Fruit fly (Drosophila melanogaster) whole organism, prepupa: ENCODE results near the gene Grip71.

ENCODE experiments used
- CG10631 ChIP-seq: fragments of 200-800 bp; sonication (Bioruptor generic); optimal IDR thresholded peaks from 2 replicates; lab custom pipeline; 2016; ENCODE audit warnings: missing biosample characterization, missing genetic modification characterization
- CG10669 ChIP-seq: fragments of 200-800 bp; sonication (Bioruptor generic); optimal IDR thresholded peaks from 3 replicates; lab custom pipeline; 2018; ENCODE audit warnings: missing biosample characterization, mild to moderate bottlenecking, missing genetic modification characterization, moderate library complexity
- CG11762 ChIP-seq: fragments of 200-800 bp; sonication (Bioruptor generic); optimal IDR thresholded peaks from 3 replicates; lab custom pipeline; 2016; ENCODE audit warnings: missing biosample characterization, missing genetic modification characterization; ENCODE audit not compliant: insufficient read depth
- CG11902 ChIP-seq: fragments of 200-800 bp; sonication (Bioruptor generic); optimal IDR thresholded peaks from 3 replicates; lab custom pipeline; 2016; ENCODE audit warnings: missing biosample characterization, missing genetic modification characterization
- CG15336 ChIP-seq: fragments of 200-800 bp; sonication (Bioruptor generic); IDR thresholded peaks from 2 replicates; pipeline ENCODE4 v1.3.6; 2022; ENCODE audit warnings: missing biosample characterization, missing genetic modification characterization
- CG1621 ChIP-seq: fragments of 200-800 bp; sonication (Bioruptor generic); optimal IDR thresholded peaks from 3 replicates; lab custom pipeline; 2018; ENCODE audit warnings: missing biosample characterization, mild to moderate bottlenecking, missing genetic modification characterization
- CG16779 ChIP-seq: fragments of 200-800 bp; sonication (Bioruptor generic); optimal IDR thresholded peaks from 3 replicates; lab custom pipeline; 2017; ENCODE audit warnings: missing biosample characterization, mild to moderate bottlenecking, missing genetic modification characterization
- CG3032 ChIP-seq: fragments of 200-800 bp; optimal IDR thresholded peaks from 2 replicates; lab custom pipeline; 2019; ENCODE audit warnings: missing biosample characterization, mild to moderate bottlenecking, missing genetic modification characterization, moderate library complexity
- CG31627 ChIP-seq: fragments of 200-800 bp; sonication (Bioruptor generic); optimal IDR thresholded peaks from 3 replicates; lab custom pipeline; 2016; ENCODE audit warnings: missing biosample characterization, missing genetic modification characterization
- CG32006 ChIP-seq: fragments of 200-800 bp; sonication (Bioruptor generic); optimal IDR thresholded peaks from 3 replicates; lab custom pipeline; 2017; ENCODE audit warnings: missing biosample characterization, mild to moderate bottlenecking, missing genetic modification characterization
- CG34406 ChIP-seq: fragments of 200-800 bp; sonication (Bioruptor generic); optimal IDR thresholded peaks from 3 replicates; lab custom pipeline; 2016; ENCODE audit warnings: missing biosample characterization, missing genetic modification characterization
- CG3919 ChIP-seq: fragments of 200-800 bp; sonication (Bioruptor generic); optimal IDR thresholded peaks from 3 replicates; lab custom pipeline; 2016; ENCODE audit warnings: missing biosample characterization, missing genetic modification characterization
- CG4318 ChIP-seq: fragments of 200-800 bp; sonication (Bioruptor generic); optimal IDR thresholded peaks from 3 replicates; lab custom pipeline; 2017; ENCODE audit warnings: missing biosample characterization, mild to moderate bottlenecking, missing genetic modification characterization
- CG6163 ChIP-seq: fragments of 200-800 bp; sonication (Bioruptor generic); IDR thresholded peaks from 3 replicates; pipeline ENCODE4 v1.3.6; 2022; ENCODE audit warnings: missing biosample characterization, missing genetic modification characterization
- CG6276 ChIP-seq: fragments of 200-800 bp; sonication (Bioruptor generic); optimal IDR thresholded peaks from 2 replicates; lab custom pipeline; 2017; ENCODE audit warnings: missing biosample characterization, mild to moderate bottlenecking, missing genetic modification characterization
- CG6792 ChIP-seq: fragments of 200-800 bp; sonication (Bioruptor generic); optimal IDR thresholded peaks from 3 replicates; lab custom pipeline; 2016; ENCODE audit warnings: missing biosample characterization, missing genetic modification characterization
- CG6808 ChIP-seq: fragments of 200-800 bp; sonication (Bioruptor generic); optimal IDR thresholded peaks from 3 replicates; lab custom pipeline; 2017; ENCODE audit warnings: missing biosample characterization, missing genetic modification characterization, mild to moderate bottlenecking, moderate library complexity, missing genetic modification reagents
- CG8119 ChIP-seq: fragments of 200-800 bp; sonication (Bioruptor generic); IDR thresholded peaks from 3 replicates; pipeline ENCODE4 v1.3.6; 2022; ENCODE audit warnings: missing biosample characterization, missing genetic modification characterization
- CG8319 ChIP-seq: fragments of 200-800 bp; sonication (Bioruptor generic); optimal IDR thresholded peaks from 3 replicates; lab custom pipeline; 2016; ENCODE audit warnings: missing biosample characterization, missing genetic modification characterization
- CG8632 ChIP-seq: fragments of 200-800 bp; sonication (Bioruptor generic); optimal IDR thresholded peaks from 3 replicates; lab custom pipeline; 2016; ENCODE audit warnings: missing biosample characterization, missing genetic modification characterization
- CG9139 ChIP-seq: fragments of 200-800 bp; sonication (Bioruptor generic); optimal IDR thresholded peaks from 3 replicates; lab custom pipeline; 2017; ENCODE audit warnings: missing biosample characterization, mild to moderate bottlenecking, missing genetic modification characterization
- Eip75B ChIP-seq: fragments of 200-800 bp; sonication (Bioruptor generic); optimal IDR thresholded peaks from 3 replicates; lab custom pipeline; 2016; ENCODE audit warnings: missing biosample characterization, missing genetic modification characterization
- Eip78C ChIP-seq: fragments of 200-800 bp; sonication (Bioruptor generic); peaks from one replicate; lab custom pipeline; 2016; ENCODE audit warnings: missing biosample characterization, missing genetic modification characterization
- Eip93F ChIP-seq: fragments of 200-800 bp; sonication (Bioruptor generic); optimal IDR thresholded peaks from 2 replicates; lab custom pipeline; 2016; ENCODE audit warnings: missing biosample characterization, mild to moderate bottlenecking, missing genetic modification characterization
- Ets21C ChIP-seq: fragments of 200-800 bp; sonication (Bioruptor generic); optimal IDR thresholded peaks from 3 replicates; lab custom pipeline; 2016; ENCODE audit warnings: missing biosample characterization, missing genetic modification characterization
- Ets96B ChIP-seq: fragments of 200-800 bp; optimal IDR thresholded peaks from 2 replicates; lab custom pipeline; 2019; ENCODE audit warnings: missing biosample characterization, mild to moderate bottlenecking, missing genetic modification characterization, moderate library complexity
- Gug ChIP-seq: fragments of 200-800 bp; sonication (Bioruptor generic); IDR thresholded peaks from 2 replicates; pipeline ENCODE4 v1.3.6; 2022; ENCODE audit warnings: missing biosample characterization, missing genetic modification characterization
- Hr38 ChIP-seq: sonication (Bioruptor generic); optimal IDR thresholded peaks from 2 replicates; lab custom pipeline; 2016; ENCODE audit warnings: missing biosample characterization, missing genetic modification characterization
- Hr39 ChIP-seq: fragments of 200-800 bp; sonication (Bioruptor generic); optimal IDR thresholded peaks from 2 replicates; lab custom pipeline; 2016; ENCODE audit warnings: missing biosample characterization, missing genetic modification characterization
- Hr4 ChIP-seq: fragments of 200-800 bp; sonication (Bioruptor generic); optimal IDR thresholded peaks from 3 replicates; lab custom pipeline; 2016; ENCODE audit warnings: missing biosample characterization, missing genetic modification characterization
- Lpt ChIP-seq: fragments of 200-800 bp; sonication (Bioruptor generic); optimal IDR thresholded peaks from 3 replicates; lab custom pipeline; 2016; ENCODE audit warnings: missing biosample characterization, missing genetic modification characterization
- Met ChIP-seq: fragments of 200-800 bp; sonication (Bioruptor generic); optimal IDR thresholded peaks from 3 replicates; lab custom pipeline; 2016; ENCODE audit warnings: missing biosample characterization, missing genetic modification characterization
- OdsH ChIP-seq: fragments of 200-800 bp; sonication (Bioruptor generic); optimal IDR thresholded peaks from 3 replicates; lab custom pipeline; 2016; ENCODE audit warnings: missing biosample characterization, missing genetic modification characterization
- Sox102F ChIP-seq: fragments of 200-800 bp; sonication (Bioruptor generic); optimal IDR thresholded peaks from 2 replicates; lab custom pipeline; 2016; ENCODE audit warnings: missing biosample characterization, mild to moderate bottlenecking, missing genetic modification characterization
- Sox14 ChIP-seq: fragments of 200-800 bp; sonication (Bioruptor generic); optimal IDR thresholded peaks from 3 replicates; lab custom pipeline; 2016; ENCODE audit warnings: missing biosample characterization, missing genetic modification characterization
- Sox15 ChIP-seq: fragments of 200-800 bp; sonication (Bioruptor generic); optimal IDR thresholded peaks from 3 replicates; lab custom pipeline; 2016; ENCODE audit warnings: missing biosample characterization, missing genetic modification characterization
- acj6 ChIP-seq: fragments of 200-800 bp; sonication (Bioruptor generic); optimal IDR thresholded peaks from 3 replicates; lab custom pipeline; 2016; ENCODE audit warnings: missing biosample characterization, missing genetic modification characterization
- cyc ChIP-seq: fragments of 200-800 bp; sonication (Bioruptor generic); optimal IDR thresholded peaks from 3 replicates; lab custom pipeline; 2016; ENCODE audit warnings: missing biosample characterization, missing genetic modification characterization
- dac ChIP-seq: fragments of 200-800 bp; sonication (Bioruptor generic); optimal IDR thresholded peaks from 2 replicates; lab custom pipeline; 2017; ENCODE audit warnings: missing biosample characterization, mild to moderate bottlenecking, missing genetic modification characterization
- eg ChIP-seq: fragments of 200-800 bp; sonication (Bioruptor generic); IDR thresholded peaks from 3 replicates; pipeline ENCODE4 v1.3.6; 2022; ENCODE audit warnings: missing biosample characterization, missing genetic modification characterization
- fd59A ChIP-seq: fragments of 200-800 bp; sonication (Bioruptor generic); optimal IDR thresholded peaks from 2 replicates; lab custom pipeline; 2017; ENCODE audit warnings: missing biosample characterization, mild to moderate bottlenecking, missing genetic modification characterization, missing genetic modification reagents
- fd85E ChIP-seq: fragments of 200-800 bp; sonication (Bioruptor generic); optimal IDR thresholded peaks from 3 replicates; lab custom pipeline; 2016; ENCODE audit warnings: missing biosample characterization, missing genetic modification characterization
- fkh ChIP-seq: fragments of 200-800 bp; sonication (Bioruptor generic); optimal IDR thresholded peaks from 3 replicates; lab custom pipeline; 2017; ENCODE audit warnings: missing biosample characterization, mild to moderate bottlenecking, missing genetic modification characterization, moderate library complexity
- lz ChIP-seq: fragments of 200-800 bp; sonication (Bioruptor generic); optimal IDR thresholded peaks from 3 replicates; lab custom pipeline; 2016; ENCODE audit warnings: missing biosample characterization, missing genetic modification characterization
- net ChIP-seq: fragments of 200-800 bp; sonication (Bioruptor generic); optimal IDR thresholded peaks from 3 replicates; lab custom pipeline; 2016; ENCODE audit warnings: missing biosample characterization, missing genetic modification characterization
- pdm3 ChIP-seq: fragments of 200-800 bp; sonication (Bioruptor generic); optimal IDR thresholded peaks from 3 replicates; lab custom pipeline; 2016; ENCODE audit warnings: missing biosample characterization, missing genetic modification characterization
- salr ChIP-seq, 2 experiments: fragments of 200-800 bp; sonication (Bioruptor generic); optimal IDR thresholded peaks; 3 replicates each; lab custom pipeline; 2016 to 2018; ENCODE audit warnings: missing biosample characterization in 2 of 2, missing genetic modification characterization in 2 of 2, mild to moderate bottlenecking in 1 of 2
- spab ChIP-seq: fragments of 200-800 bp; sonication (Bioruptor generic); optimal IDR thresholded peaks from 2 replicates; lab custom pipeline; 2017; ENCODE audit warnings: missing biosample characterization, mild to moderate bottlenecking, missing genetic modification characterization, missing genetic modification reagents
- ss ChIP-seq, 2 experiments: fragments of 200-800 bp; sonication (Bioruptor generic); optimal IDR thresholded peaks; 2 replicates in 1 of 2; 3 replicates in 1 of 2; lab custom pipeline; 2017 to 2018; ENCODE audit warnings: mild to moderate bottlenecking in 2 of 2, missing biosample characterization in 2 of 2, missing genetic modification characterization in 2 of 2, moderate library complexity in 1 of 2
- topi ChIP-seq: fragments of 200-800 bp; sonication (Bioruptor generic); optimal IDR thresholded peaks from 3 replicates; lab custom pipeline; 2016; ENCODE audit warnings: missing biosample characterization, missing genetic modification characterization

The Grip71 gene

dm6 chr2L:18719583-18719982 lies 10.9 kb downstream of the Grip71 start (continued):
- TF ChIP-seq fd85E (GFP tag; lab: Kevin White, UChicago) (no peak), CG3919 (GFP tag; lab: Kevin White, UChicago) (no peak), fd59A (no peak), CG34406 (no peak), CG8119 (GFP tag; lab: Robert Waterston, UW) (peak; percentile 41; the same call in 1 of the 3 replicates), CG8319 (GFP tag; lab: Kevin White, UChicago) (no peak)

dm6 chr2L:18724842-18725241 lies 16.2 kb downstream of the Grip71 start:
- peak; percentile 74 for TF ChIP-seq CG15336 (GFP tag; lab: Robert Waterston, UW)
- peak; percentile 0 for TF ChIP-seq acj6
- no peak for TF ChIP-seq Sox102F (GFP tag; lab: Kevin White, UChicago)
- peak; percentile 22 for TF ChIP-seq CG3919 (GFP tag; lab: Kevin White, UChicago)
- TF ChIP-seq Hr4 (GFP tag; lab: Kevin White, UChicago), result peak; percentile 87
- TF ChIP-seq lz (GFP tag; lab: Kevin White, UChicago), result no peak
- no peak for TF ChIP-seq CG6792 (GFP tag; lab: Kevin White, UChicago)
- TF ChIP-seq Sox15 (GFP tag; lab: Kevin White, UChicago), result no peak
- no peak for TF ChIP-seq Eip93F (GFP tag; lab: Kevin White, UChicago)
- TF ChIP-seq Sox14 (GFP tag; lab: Kevin White, UChicago), result no peak
- peak in 1 of 2 experiments; percentile 22 for TF ChIP-seq salr (GFP tag; optimal IDR thresholded peaks at IDR 0.05; lab: Kevin White, UChicago)
- TF ChIP-seq Hr38 (GFP tag; lab: Kevin White, UChicago), result no peak
- no peak for TF ChIP-seq ss (GFP tag; optimal IDR thresholded peaks at IDR 0.05; lab: Kevin White, UChicago)
- TF ChIP-seq Lpt (GFP tag; lab: Kevin White, UChicago), result no peak
- TF ChIP-seq CG8632 (GFP tag; lab: Kevin White, UChicago), result no peak
- peak; percentile 61 for TF ChIP-seq CG4318 (GFP tag; lab: Kevin White, UChicago)
- TF ChIP-seq CG11762 (GFP tag; lab: Kevin White, UChicago), result no peak
- TF ChIP-seq pdm3 (GFP tag; lab: Kevin White, UChicago), result peak; percentile 20
- no peak for TF ChIP-seq CG1621 (tag; lab: Kevin White, UChicago)
- TF ChIP-seq fkh, result no peak
- no peak for TF ChIP-seq CG11902 (GFP tag; lab: Kevin White, UChicago)
- TF ChIP-seq CG10631 (GFP tag; lab: Kevin White, UChicago), result no peak
- TF ChIP-seq CG32006 (GFP tag; lab: Kevin White, UChicago), result peak; percentile 70
- peak; percentile 17 for TF ChIP-seq OdsH
- no peak for TF ChIP-seq spab (GFP tag; lab: Kevin White, UChicago)
- no peak for TF ChIP-seq Eip75B (GFP tag; lab: Kevin White, UChicago)
- no peak for TF ChIP-seq CG10669 (GFP tag; lab: Kevin White, UChicago)
- no peak for TF ChIP-seq CG6808 (GFP tag; lab: Kevin White, UChicago)
- TF ChIP-seq Met (GFP tag; lab: Kevin White, UChicago), result no peak
- peak; percentile 61 for TF ChIP-seq Gug
- TF ChIP-seq Ets21C, result no peak
- TF ChIP-seq Ets96B, result peak; percentile 10
- peak; percentile 79 for TF ChIP-seq Eip78C (GFP tag; lab: Kevin White, UChicago)
- TF ChIP-seq fd85E (GFP tag; lab: Kevin White, UChicago), result no peak
- TF ChIP-seq Hr39 (GFP tag; lab: Kevin White, UChicago), result no peak
- no peak for TF ChIP-seq CG34406
- TF ChIP-seq dac (GFP tag; lab: Kevin White, UChicago), result peak; percentile 59
- TF ChIP-seq CG31627 (GFP tag; lab: Kevin White, UChicago), result no peak
- no peak for TF ChIP-seq CG8319 (GFP tag; lab: Kevin White, UChicago)
- no peak for TF ChIP-seq topi (GFP tag; lab: Kevin White, UChicago)
- TF ChIP-seq CG6276, result peak; percentile 50
- TF ChIP-seq CG6163, result peak; percentile 76
- no peak for TF ChIP-seq net (GFP tag; lab: Kevin White, UChicago)
- TF ChIP-seq CG3032, result no peak
- TF ChIP-seq CG16779 (tag; lab: Kevin White, UChicago), result peak; percentile 19
- peak; percentile 75; the same call in 2 of the 3 replicates for TF ChIP-seq eg (GFP tag; lab: Robert Waterston, UW)
- TF ChIP-seq cyc (GFP tag; lab: Kevin White, UChicago), result no peak
- TF ChIP-seq CG9139 (GFP tag; lab: Kevin White, UChicago), result no peak
- no peak for TF ChIP-seq fd59A
